Worm (Caenorhabditis elegans): Measurements from ENCODE around the gene F56D6.20.

DNA sequence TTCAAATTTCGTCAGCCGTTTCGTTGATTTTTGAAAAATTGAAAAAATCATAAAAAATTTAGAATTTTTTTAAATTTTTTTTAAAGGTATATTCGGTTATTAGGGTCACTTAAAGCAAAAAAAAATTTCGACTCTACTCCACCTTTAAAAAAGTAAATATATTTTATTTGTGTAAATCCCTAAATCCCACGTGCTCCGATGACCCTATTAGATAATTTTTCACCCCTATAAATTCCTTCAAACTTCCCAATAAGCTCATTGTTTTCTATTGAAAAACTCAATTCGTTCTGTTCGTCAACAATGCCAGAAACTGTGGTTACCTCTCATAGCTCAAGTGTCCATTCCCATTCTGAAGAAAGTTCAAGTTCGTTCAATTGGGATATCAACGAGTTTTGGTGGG is at the start of gene F56D6.20:
- TF ChIP-seq nhr-12 (tag; optimal IDR thresholded peaks at IDR 0.05): no peak
- no peak for TF ChIP-seq nhr-11 (tag; optimal IDR thresholded peaks at IDR 0.05)
- no peak for TF ChIP-seq ama-1 (optimal IDR thresholded peaks at IDR 0.05)
- no peak for TF ChIP-seq lsy-2 (tag; optimal IDR thresholded peaks at IDR 0.05)
- TF ChIP-seq ceh-82 (tag; optimal IDR thresholded peaks at IDR 0.05): no peak
- no peak for TF ChIP-seq elt-1 (tag; optimal IDR thresholded peaks at IDR 0.05)
- TF ChIP-seq crh-2 (tag; optimal IDR thresholded peaks at IDR 0.05): no peak
- no peak for TF ChIP-seq dmd-4 (tag; optimal IDR thresholded peaks at IDR 0.05)
- TF ChIP-seq nhr-77 (tag; optimal IDR thresholded peaks at IDR 0.05): no peak
- no peak for TF ChIP-seq snpc-4 (tag; optimal IDR thresholded peaks at IDR 0.05)
- no peak for TF ChIP-seq R02D3.7 (tag; optimal IDR thresholded peaks at IDR 0.05)
- no peak for TF ChIP-seq nhr-6 (tag; optimal IDR thresholded peaks at IDR 0.05)

Data from whole organism, L2 larva.